Fruit fly (Drosophila melanogaster) Kc167 (cell line): ENCODE data around the gene Ir76b.

Source experiments
- Myc ChIP-seq: fragments of >200 bp; optimal IDR thresholded peaks from 2 replicates; lab custom pipeline; 2017; ENCODE audit warnings: missing external identifiers
- Sin3A ChIP-seq: fragments of >200 bp; optimal IDR thresholded peaks from 2 replicates; lab custom pipeline; 2018; ENCODE audit warnings: missing external identifiers
- h ChIP-seq: fragments of >200 bp; optimal IDR thresholded peaks from 3 replicates; lab custom pipeline; 2018; ENCODE audit warnings: missing external identifiers
- insv ChIP-seq: fragments of >200 bp; optimal IDR thresholded peaks from 3 replicates; lab custom pipeline; 2018; ENCODE audit warnings: missing external identifiers
- psq ChIP-seq: fragments of >200 bp; optimal IDR thresholded peaks from 2 replicates; lab custom pipeline; 2017; ENCODE audit warnings: missing external identifiers
- ttk ChIP-seq: sonication (Bioruptor generic); optimal IDR thresholded peaks from 2 replicates; lab custom pipeline; 2017; ENCODE audit warnings: missing external identifiers

Gene Ir76b

dm6 chr3L:20111434-20111833 lies at the start of gene Ir76b:
Gene Ir76b (minus strand): TSS chr3L:20111534.
- TF ChIP-seq psq (lab: Kevin White, UChicago) (no peak), Myc (lab: Kevin White, UChicago) (no peak), h (no peak), insv (lab: Kevin White, UChicago) (no peak), Sin3A (lab: Kevin White, UChicago) (no peak), ttk (lab: Kevin White, UChicago) (no peak)

- TF ChIP-seq psq (lab: Kevin White, UChicago) (no peak), ttk (lab: Kevin White, UChicago) (no peak), Sin3A (lab: Kevin White, UChicago) (no peak), h (no peak), Myc (lab: Kevin White, UChicago) (no peak), insv (lab: Kevin White, UChicago) (no peak)
Observed at dm6 chr3L:20140589-20141207, 29.4 kb upstream of the Ir76b start, which contains the start of gene CG7328. Gene CG7328 (minus strand): TSS chr3L:20140607.

- TF ChIP-seq psq (lab: Kevin White, UChicago) (no peak), insv (lab: Kevin White, UChicago) (no peak), Myc (lab: Kevin White, UChicago) (no peak), ttk (lab: Kevin White, UChicago) (no peak), h (no peak), Sin3A (lab: Kevin White, UChicago) (no peak)
Observed at dm6 chr3L:20138327-20138726, 27.0 kb upstream of the Ir76b start.

dm6 chr3L:20133168-20133567 lies 21.8 kb upstream of the Ir76b start, which contains the start of gene CG7335:
Gene CG7335 (minus strand): TSS chr3L:20133268.
- TF ChIP-seq ttk (lab: Kevin White, UChicago): no peak
- TF ChIP-seq Sin3A (lab: Kevin White, UChicago): no peak
- TF ChIP-seq h: no peak

- no peak for TF ChIP-seq Myc (lab: Kevin White, UChicago)
- no peak for TF ChIP-seq insv (lab: Kevin White, UChicago)
- TF ChIP-seq Sin3A (lab: Kevin White, UChicago): no peak
- TF ChIP-seq ttk (lab: Kevin White, UChicago): no peak
- no peak for TF ChIP-seq h
- TF ChIP-seq psq (lab: Kevin White, UChicago): no peak
Observed at dm6 chr3L:20131643-20132042, 20.3 kb upstream of the Ir76b start, which contains the start of gene obst-J. Gene obst-J (minus strand): TSS chr3L:20131743.

- no peak for TF ChIP-seq Myc (lab: Kevin White, UChicago)
- TF ChIP-seq psq (lab: Kevin White, UChicago): no peak
- no peak for TF ChIP-seq h
- no peak for TF ChIP-seq Sin3A (lab: Kevin White, UChicago)
- no peak for TF ChIP-seq ttk (lab: Kevin White, UChicago)
- TF ChIP-seq insv (lab: Kevin White, UChicago): no peak
Observed at dm6 chr3L:20129032-20129431, 17.7 kb upstream of the Ir76b start, which contains the start of gene gig. Gene gig (plus strand): TSS chr3L:20129181.

- TF ChIP-seq Myc (lab: Kevin White, UChicago): no peak
- TF ChIP-seq h: no peak
- no peak for TF ChIP-seq ttk (lab: Kevin White, UChicago)
- TF ChIP-seq Sin3A (lab: Kevin White, UChicago): no peak
- no peak for TF ChIP-seq insv (lab: Kevin White, UChicago)
- TF ChIP-seq psq (lab: Kevin White, UChicago): no peak
Observed at dm6 chr3L:20127281-20127680, 15.9 kb upstream of the Ir76b start, which contains the start of gene CG7365. Gene CG7365 (minus strand): TSS chr3L:20127381.

dm6 chr3L:20126106-20126505 lies 14.8 kb upstream of the Ir76b start:
- TF ChIP-seq insv (lab: Kevin White, UChicago): no peak
- no peak for TF ChIP-seq Sin3A (lab: Kevin White, UChicago)
- TF ChIP-seq psq (lab: Kevin White, UChicago): no peak
- TF ChIP-seq ttk (lab: Kevin White, UChicago): no peak
- no peak for TF ChIP-seq h
- no peak for TF ChIP-seq Myc (lab: Kevin White, UChicago)

dm6 chr3L:20123038-20123437 lies 11.7 kb upstream of the Ir76b start:
- TF ChIP-seq ttk (lab: Kevin White, UChicago) (no peak), psq (lab: Kevin White, UChicago) (no peak), h (no peak), Sin3A (lab: Kevin White, UChicago) (no peak), Myc (lab: Kevin White, UChicago) (no peak), insv (lab: Kevin White, UChicago) (no peak)

dm6 chr3L:20112797-20113368 lies 1.5 kb upstream of the Ir76b start, which contains the start of gene CG14187:
Gene CG14187 (minus strand): TSS chr3L:20112847.
- TF ChIP-seq psq (lab: Kevin White, UChicago) (no peak), ttk (lab: Kevin White, UChicago) (no peak), h (no peak), Myc (lab: Kevin White, UChicago) (no peak), Sin3A (lab: Kevin White, UChicago) (no peak), insv (lab: Kevin White, UChicago) (no peak)

- no peak for TF ChIP-seq psq (lab: Kevin White, UChicago)
- no peak for TF ChIP-seq Myc (lab: Kevin White, UChicago)
- TF ChIP-seq h: no peak
- TF ChIP-seq insv (lab: Kevin White, UChicago): no peak
- no peak for TF ChIP-seq Sin3A (lab: Kevin White, UChicago)
- no peak for TF ChIP-seq ttk (lab: Kevin White, UChicago)
Observed at dm6 chr3L:20105794-20106193, 5.5 kb downstream of the Ir76b start, which contains the start of gene CG14185. Gene CG14185 (plus strand): TSS chr3L:20106094.
